Worm (Caenorhabditis elegans) whole organism, midembryonic: Measurements from ENCODE around the gene C49C8.2.

Experiments used
- T22C8.4 ChIP-seq: fragments of 200-800 bp; sonication (Bioruptor generic); IDR thresholded peaks from 2 replicates; pipeline ENCODE4 v1.3.6; 2022; ENCODE audit warnings: missing genetic modification characterization, missing compliant biosample characterization
- cog-1 ChIP-seq: sonication (generic microtip); optimal IDR thresholded peaks from 2 replicates; lab custom pipeline; 2016; ENCODE audit warnings: missing genetic modification characterization, missing compliant biosample characterization
- flt-1 ChIP-seq: fragments of 200-800 bp; sonication (Bioruptor generic); IDR thresholded peaks from 2 replicates; pipeline ENCODE4 v1.3.6; 2022; ENCODE audit warnings: missing genetic modification characterization, missing compliant biosample characterization
- klf-2 ChIP-seq: fragments of 200-800 bp; sonication (Bioruptor generic); conservative IDR thresholded peaks from 2 replicates; pipeline ENCODE4 v1.3.6; 2022; ENCODE audit warnings: missing genetic modification reagents, missing genetic modification characterization, missing compliant biosample characterization
- med-1 ChIP-seq: sonication (generic microtip); optimal IDR thresholded peaks from 2 replicates; lab custom pipeline; 2017; ENCODE audit warnings: missing genetic modification characterization, mild to moderate bottlenecking, missing compliant biosample characterization, antibody characterized with exemption, missing genetic modification reagents; ENCODE audit not compliant: insufficient read depth
- ref-1 ChIP-seq: fragments of 200-800 bp; sonication (Bioruptor generic); conservative IDR thresholded peaks from 2 replicates; pipeline ENCODE4 v1.3.6; 2022; ENCODE audit warnings: missing genetic modification reagents, missing genetic modification characterization, missing compliant biosample characterization
- tab-1 ChIP-seq: fragments of 200-800 bp; sonication (Bioruptor generic); IDR thresholded peaks from 2 replicates; pipeline ENCODE4 v1.3.6; 2022; ENCODE audit warnings: missing genetic modification characterization, missing compliant biosample characterization
- ztf-23 ChIP-seq: fragments of 200-800 bp; sonication (Bioruptor generic); IDR thresholded peaks from 2 replicates; pipeline ENCODE4 v1.3.6; 2022; ENCODE audit warnings: missing genetic modification reagents, missing genetic modification characterization, missing compliant biosample characterization
- ztf-29 ChIP-seq: fragments of 200-800 bp; sonication (Bioruptor generic); IDR thresholded peaks from 2 replicates; pipeline ENCODE4 v1.3.6; 2022; ENCODE audit warnings: missing genetic modification reagents, missing genetic modification characterization, missing compliant biosample characterization

C49C8.2 gene

DNA sequence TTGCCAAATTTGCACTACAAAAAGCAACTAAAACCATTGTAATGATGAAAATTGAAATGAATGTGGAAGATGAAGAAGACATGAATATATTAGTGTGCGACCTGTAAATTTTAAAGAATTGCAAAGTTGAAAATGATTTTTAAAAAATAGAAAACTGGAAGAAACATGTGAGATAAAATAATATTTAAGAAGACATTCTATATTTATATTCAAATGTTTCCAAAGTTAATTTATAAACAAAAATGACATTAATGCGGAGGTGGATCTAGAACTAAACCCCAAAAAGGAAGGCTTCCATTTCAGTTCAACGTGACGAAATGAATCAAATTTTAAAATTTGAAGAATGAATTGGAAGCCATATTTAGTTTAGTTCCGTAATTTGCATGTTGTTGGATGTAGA is 28.3 kb downstream of the C49C8.2 start, which contains the start of gene nlp-60:
nlp-60 (minus strand) TSS at position 101 of the 400 bp plus-strand sequence.
- TF ChIP-seq klf-2 (GFP tag; lab: Robert Waterston, UW) = no peak
- no peak for TF ChIP-seq tab-1 (GFP tag; lab: Robert Waterston, UW)
- no peak for TF ChIP-seq ztf-29 (GFP tag; lab: Robert Waterston, UW)
- TF ChIP-seq T22C8.4 (GFP tag; lab: Robert Waterston, UW) = no peak
- TF ChIP-seq cog-1 (tag; lab: Kevin White, UChicago) = no peak
- no peak for TF ChIP-seq ztf-23 (GFP tag; lab: Robert Waterston, UW)
- TF ChIP-seq flt-1 (GFP tag; lab: Robert Waterston, UW) = no peak
- TF ChIP-seq med-1 (GFP tag; lab: Kevin White, UChicago) = no peak
- TF ChIP-seq ref-1 (GFP tag; lab: Robert Waterston, UW) = no peak

DNA sequence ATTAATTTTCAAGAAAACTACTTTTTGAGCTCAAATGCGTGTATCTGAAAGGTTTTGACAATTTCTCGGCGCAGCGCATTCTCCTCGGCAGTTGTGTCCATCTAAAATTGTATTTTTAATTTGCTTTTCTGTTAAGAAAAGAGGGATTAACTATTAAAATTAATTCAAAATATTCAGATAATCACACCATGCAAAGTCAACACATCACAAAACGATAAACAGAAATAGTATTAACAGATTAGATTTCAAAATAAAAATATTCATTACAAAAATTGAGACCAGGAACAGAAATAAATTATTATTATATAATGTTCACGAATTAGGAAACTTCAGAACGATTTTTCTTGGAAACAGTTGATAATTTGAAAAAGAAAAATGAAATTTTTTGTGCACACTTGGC is 35.6 kb downstream of the C49C8.2 start, which contains the start of gene pole-2:
pole-2 (minus strand) TSS at position 101 of the 400 bp plus-strand sequence.
- TF ChIP-seq tab-1 (GFP tag; lab: Robert Waterston, UW) (no peak), ztf-29 (GFP tag; lab: Robert Waterston, UW) (no peak), klf-2 (GFP tag; lab: Robert Waterston, UW) (no peak), ref-1 (GFP tag; lab: Robert Waterston, UW) (no peak), cog-1 (tag; lab: Kevin White, UChicago) (no peak), med-1 (GFP tag; lab: Kevin White, UChicago) (no peak), T22C8.4 (GFP tag; lab: Robert Waterston, UW) (no peak), flt-1 (GFP tag; lab: Robert Waterston, UW) (no peak)

DNA sequence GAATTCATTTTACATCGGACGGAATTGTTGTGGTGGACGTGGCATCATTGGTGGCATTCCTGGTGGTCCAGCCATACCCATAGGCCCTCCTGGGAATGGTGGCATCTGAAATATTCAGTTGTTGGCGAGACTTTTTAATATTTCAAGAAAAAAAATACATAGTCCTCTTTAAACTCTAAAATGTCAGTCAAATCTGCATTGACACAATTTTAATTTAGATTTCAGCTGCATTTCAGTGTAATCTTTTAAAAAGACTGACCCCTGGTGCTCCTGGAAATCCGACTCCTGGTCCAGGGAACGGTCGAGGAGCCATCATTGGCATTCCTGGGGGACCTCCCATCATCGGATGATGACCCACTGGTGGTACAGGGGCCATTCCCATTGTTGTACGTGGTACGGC is 36.1 kb downstream of the C49C8.2 start:
- TF ChIP-seq klf-2 (GFP tag; lab: Robert Waterston, UW) = no peak
- no peak for TF ChIP-seq med-1 (GFP tag; lab: Kevin White, UChicago)
- TF ChIP-seq cog-1 (tag; lab: Kevin White, UChicago) = no peak
- no peak for TF ChIP-seq ztf-29 (GFP tag; lab: Robert Waterston, UW)
- no peak for TF ChIP-seq ztf-23 (GFP tag; lab: Robert Waterston, UW)
- TF ChIP-seq tab-1 (GFP tag; lab: Robert Waterston, UW) = no peak
- TF ChIP-seq ref-1 (GFP tag; lab: Robert Waterston, UW) = no peak
- TF ChIP-seq T22C8.4 (GFP tag; lab: Robert Waterston, UW) = no peak
- no peak for TF ChIP-seq flt-1 (GFP tag; lab: Robert Waterston, UW)

DNA sequence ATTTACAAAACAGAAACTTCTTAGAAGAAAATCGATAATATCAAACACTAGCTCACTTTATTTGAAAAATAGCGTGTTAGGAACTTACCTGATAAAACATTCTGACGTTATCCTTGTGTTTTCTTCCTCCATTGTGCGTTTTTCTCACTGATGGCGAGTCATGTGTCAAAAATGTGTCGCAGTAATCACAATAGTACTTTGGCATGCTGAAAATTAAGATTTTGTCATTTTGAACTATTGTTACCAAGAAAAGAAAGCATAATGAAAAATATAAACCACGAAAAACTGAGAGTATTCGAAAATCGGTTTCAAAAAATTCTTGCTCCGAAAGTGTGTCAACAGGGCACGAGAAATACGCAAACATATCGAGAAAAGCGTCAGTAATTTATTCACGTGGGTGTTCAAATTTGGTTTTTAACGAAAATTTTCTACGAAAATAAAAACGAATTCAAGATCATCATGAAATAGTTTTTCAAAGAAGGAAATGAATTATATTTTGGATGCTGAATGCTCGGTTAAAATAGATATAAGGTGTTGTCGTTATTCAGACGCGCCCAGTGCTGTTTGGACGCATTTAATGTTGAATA is 36.8 kb downstream of the C49C8.2 start, which contains the start of gene snrp-3:
snrp-3 (minus strand) TSS at position 206 of the 587 bp plus-strand sequence.
- no peak for TF ChIP-seq klf-2 (GFP tag; lab: Robert Waterston, UW)
- TF ChIP-seq tab-1 (GFP tag; lab: Robert Waterston, UW) = no peak
- TF ChIP-seq cog-1 (tag; lab: Kevin White, UChicago) = peak; percentile 37
- no peak for TF ChIP-seq ztf-29 (GFP tag; lab: Robert Waterston, UW)
- TF ChIP-seq ztf-23 (GFP tag; lab: Robert Waterston, UW) = no peak
- TF ChIP-seq ref-1 (GFP tag; lab: Robert Waterston, UW) = no peak
- no peak for TF ChIP-seq med-1 (GFP tag; lab: Kevin White, UChicago)
- TF ChIP-seq T22C8.4 (GFP tag; lab: Robert Waterston, UW) = peak; percentile 70; the same call in 1 of the 2 replicates

DNA sequence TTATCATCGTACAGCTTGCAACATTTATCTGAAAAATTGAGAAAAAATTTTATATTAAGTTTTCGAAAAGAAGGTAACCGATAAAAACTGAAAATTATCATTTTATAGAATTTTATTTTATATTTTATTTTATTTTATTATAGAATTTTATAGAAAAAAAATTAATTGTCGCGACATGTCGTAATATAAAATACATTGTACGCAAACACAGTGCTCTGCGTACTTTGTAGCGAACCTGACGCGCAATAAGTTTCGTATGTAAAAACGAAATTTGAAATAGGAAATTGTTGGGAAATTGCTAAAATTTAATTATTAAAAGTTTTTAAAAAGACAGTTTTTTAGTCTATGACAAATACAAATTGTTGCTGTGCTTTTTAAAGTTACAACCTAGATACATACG is 40.6 kb downstream of the C49C8.2 start, which contains the start of the genes hst-1 and ints-6:
hst-1 (minus strand) TSS at position 28 of the 400 bp plus-strand sequence.
ints-6 (plus strand) TSS at position 260 of the 400 bp plus-strand sequence.
- no peak for TF ChIP-seq flt-1 (GFP tag; lab: Robert Waterston, UW)
- TF ChIP-seq T22C8.4 (GFP tag; lab: Robert Waterston, UW) = no peak
- TF ChIP-seq med-1 (GFP tag; lab: Kevin White, UChicago) = no peak

DNA sequence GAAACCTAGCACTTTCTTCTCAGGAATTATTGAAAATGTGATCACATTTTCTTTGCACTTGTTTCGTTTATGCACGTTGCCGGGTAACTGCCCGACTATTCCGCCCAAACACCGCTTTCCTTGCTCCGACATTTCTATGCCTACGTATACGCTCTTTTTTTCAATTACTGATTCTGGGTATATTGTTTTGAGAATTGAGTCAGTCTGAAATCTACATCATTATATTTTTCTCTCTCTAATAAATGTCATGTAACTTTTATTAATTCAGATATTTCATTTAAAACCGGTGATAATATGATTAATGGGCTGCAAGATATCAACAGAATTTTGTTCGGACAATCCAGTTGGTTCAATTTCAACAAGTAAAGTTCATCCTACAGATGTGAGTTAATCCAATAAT is 46.5 kb downstream of the C49C8.2 start, which contains the start of gene ttll-11:
ttll-11 (plus strand) TSS at position 301 of the 400 bp plus-strand sequence.
- TF ChIP-seq T22C8.4 (GFP tag; lab: Robert Waterston, UW) (no peak), ztf-29 (GFP tag; lab: Robert Waterston, UW) (no peak), flt-1 (GFP tag; lab: Robert Waterston, UW) (no peak), klf-2 (GFP tag; lab: Robert Waterston, UW) (no peak), cog-1 (tag; lab: Kevin White, UChicago) (no peak), tab-1 (GFP tag; lab: Robert Waterston, UW) (no peak), ztf-23 (GFP tag; lab: Robert Waterston, UW) (no peak), ref-1 (GFP tag; lab: Robert Waterston, UW) (no peak), med-1 (GFP tag; lab: Kevin White, UChicago) (no peak)
